Fruit fly (Drosophila melanogaster): ENCODE results near the gene EndoA.
A peak's percentile ranks its signal among the peaks of the same experiment; 100 is the strongest.

The EndoA gene

dm6 chr3R:18905921-18906878 is at the start of gene EndoA:
EndoA (plus strand) TSS chr3R:18906609.
- TF ChIP-seq h (GFP tag; optimal IDR thresholded peaks at IDR 0.05): peak; percentile 32
- TF ChIP-seq Rel (GFP tag; optimal IDR thresholded peaks at IDR 0.05): no peak
- TF ChIP-seq Rel (tag; optimal IDR thresholded peaks at IDR 0.05): peak; percentile 47
- no peak for TF ChIP-seq Myc (optimal IDR thresholded peaks at IDR 0.05)
- no peak for TF ChIP-seq woc (GFP tag; optimal IDR thresholded peaks at IDR 0.05)
- no peak for TF ChIP-seq Mio (GFP tag; optimal IDR thresholded peaks at IDR 0.05)
- peak; percentile 18 for TF ChIP-seq Dif (GFP tag; optimal IDR thresholded peaks at IDR 0.05; ENCODE audit: partially characterized antibody)
- peak; percentile 21 for TF ChIP-seq fru (GFP tag; optimal IDR thresholded peaks at IDR 0.05)
- no peak for TF ChIP-seq N (GFP tag; optimal IDR thresholded peaks at IDR 0.05)
- TF ChIP-seq psq (GFP tag; optimal IDR thresholded peaks at IDR 0.05): peak; percentile 35
- peak in 1 of 2 experiments; percentile 60 for TF ChIP-seq foxo (GFP tag; optimal IDR thresholded peaks at IDR 0.05)
- no peak for TF ChIP-seq OdsH (GFP tag; optimal IDR thresholded peaks at IDR 0.05)
- no peak for TF ChIP-seq usp (GFP tag; optimal IDR thresholded peaks at IDR 0.05)
- TF ChIP-seq dsf (GFP tag; optimal IDR thresholded peaks at IDR 0.05; ENCODE audit: borderline replicate concordance): no peak
- peak; percentile 48 for TF ChIP-seq Hnf4 (GFP tag; optimal IDR thresholded peaks at IDR 0.05)
- TF ChIP-seq Abd-B (GFP tag; optimal IDR thresholded peaks at IDR 0.05): no peak
- TF ChIP-seq dl (GFP tag; optimal IDR thresholded peaks at IDR 0.05; ENCODE audit: insufficient read depth in 1 of 2, partially characterized antibody in 2 of 2): no peak
- no peak for TF ChIP-seq br (GFP tag; optimal IDR thresholded peaks at IDR 0.05)
- TF ChIP-seq brk (GFP tag; optimal IDR thresholded peaks at IDR 0.05): no peak
- no peak for TF ChIP-seq sv (GFP tag; optimal IDR thresholded peaks at IDR 0.05)
- TF ChIP-seq GATAd (GFP tag; optimal IDR thresholded peaks at IDR 0.05): no peak
- no peak for TF ChIP-seq CG32264 (GFP tag; optimal IDR thresholded peaks at IDR 0.05)
- no peak for TF ChIP-seq pan (optimal IDR thresholded peaks at IDR 0.05)
- no peak for TF ChIP-seq Dfd (GFP tag; optimal IDR thresholded peaks at IDR 0.05)
- TF ChIP-seq dmrt93B (GFP tag; optimal IDR thresholded peaks at IDR 0.05): peak; percentile 17
- TF ChIP-seq Sp1 (GFP tag; optimal IDR thresholded peaks at IDR 0.05): peak; percentile 37
- peak; percentile 48 for TF ChIP-seq sage (GFP tag; optimal IDR thresholded peaks at IDR 0.05)
- TF ChIP-seq CG9705 (GFP tag; optimal IDR thresholded peaks at IDR 0.05): no peak
- peak; percentile 53 for TF ChIP-seq HLH106 (tag; optimal IDR thresholded peaks at IDR 0.05)
- peak; percentile 18 for TF ChIP-seq ey (GFP tag; optimal IDR thresholded peaks at IDR 0.05)
- TF ChIP-seq tai (GFP tag; optimal IDR thresholded peaks at IDR 0.05): no peak
- no peak for TF ChIP-seq jim (GFP tag; optimal IDR thresholded peaks at IDR 0.05)
- peak; percentile 45 for TF ChIP-seq rgr (GFP tag; optimal IDR thresholded peaks at IDR 0.05)
- no peak for TF ChIP-seq lola (GFP tag; optimal IDR thresholded peaks at IDR 0.05)
- TF ChIP-seq Jra (GFP tag; optimal IDR thresholded peaks at IDR 0.05): peak; percentile 25
- no peak for TF ChIP-seq Vsx2 (GFP tag; optimal IDR thresholded peaks at IDR 0.05; ENCODE audit: partially characterized antibody)
- peak; percentile 75 for TF ChIP-seq Hr83 (GFP tag; optimal IDR thresholded peaks at IDR 0.05; ENCODE audit: poor library complexity, severe bottlenecking)
- TF ChIP-seq CrebA (GFP tag; optimal IDR thresholded peaks at IDR 0.05; ENCODE audit: borderline replicate concordance): no peak
- TF ChIP-seq Hr78 (GFP tag; optimal IDR thresholded peaks at IDR 0.05): no peak

- TF ChIP-seq dsf (GFP tag; optimal IDR thresholded peaks at IDR 0.05; ENCODE audit: borderline replicate concordance) (no peak), pan (optimal IDR thresholded peaks at IDR 0.05) (no peak), Vsx2 (GFP tag; optimal IDR thresholded peaks at IDR 0.05; ENCODE audit: partially characterized antibody) (no peak), usp (GFP tag; optimal IDR thresholded peaks at IDR 0.05) (no peak), N (GFP tag; optimal IDR thresholded peaks at IDR 0.05) (no peak), Dfd (GFP tag; optimal IDR thresholded peaks at IDR 0.05) (no peak), br (GFP tag; optimal IDR thresholded peaks at IDR 0.05) (no peak), Abd-B (GFP tag; optimal IDR thresholded peaks at IDR 0.05) (no peak), Myc (optimal IDR thresholded peaks at IDR 0.05) (no peak), Rel (GFP tag; optimal IDR thresholded peaks at IDR 0.05) (no peak), Rel (tag; optimal IDR thresholded peaks at IDR 0.05) (no peak), ey (GFP tag; optimal IDR thresholded peaks at IDR 0.05) (no peak), Hnf4 (GFP tag; optimal IDR thresholded peaks at IDR 0.05) (no peak), Hr78 (GFP tag; optimal IDR thresholded peaks at IDR 0.05) (no peak), GATAd (GFP tag; optimal IDR thresholded peaks at IDR 0.05) (no peak), lola (GFP tag; optimal IDR thresholded peaks at IDR 0.05) (no peak), HLH106 (tag; optimal IDR thresholded peaks at IDR 0.05) (no peak), foxo (GFP tag; optimal IDR thresholded peaks at IDR 0.05) (no peak), jim (GFP tag; optimal IDR thresholded peaks at IDR 0.05) (no peak), Jra (GFP tag; optimal IDR thresholded peaks at IDR 0.05) (no peak)
These were observed 31.2 kb upstream of the EndoA start, which contains the start of gene CG14298 for dm6 chr3R:18875228-18875627. CG14298 (plus strand) TSS chr3R:18875528.
